Fruit fly (Drosophila melanogaster): ENCODE measurements around the gene png.

dm6 chrX:1341944-1342392 lies 15.4 kb downstream of the png start, which contains the start of gene Naa30A:
- no peak for TF ChIP-seq gl (tag; optimal IDR thresholded peaks at IDR 0.05)
- no peak for TF ChIP-seq rn (GFP tag; IDR thresholded peaks at IDR 0.05)
- TF ChIP-seq CG8159 (tag; optimal IDR thresholded peaks at IDR 0.05), result peak; percentile 8
- no peak for TF ChIP-seq CG32121 (GFP tag; IDR thresholded peaks at IDR 0.05)
